Worm (Caenorhabditis elegans) whole organism, L4 larva: Measurements from ENCODE around the gene fbxc-52.
A peak's percentile ranks its signal among the peaks of the same experiment; 100 is the strongest.

ENCODE experiments used
- ZK546.5 ChIP-seq, 2 experiments: sonication (generic microtip); optimal IDR thresholded peaks; 2 replicates each; lab custom pipeline; 2017; ENCODE audit warnings: missing biosample characterization in 2 of 2, missing genetic modification characterization in 2 of 2
- fos-1 ChIP-seq: fragments of 150-350 bp; optimal IDR thresholded peaks from 2 replicates; lab custom pipeline; 2014; ENCODE audit warnings: missing biosample characterization, missing genetic modification characterization
- madf-5 ChIP-seq, 2 experiments: fragments of 200-800 bp; sonication (Bioruptor generic); IDR thresholded peaks; 2 replicates each; pipeline ENCODE4 v1.3.6; 2022; ENCODE audit warnings: missing compliant biosample characterization in 2 of 2, missing genetic modification characterization in 2 of 2
- nhr-48 ChIP-seq: sonication (generic microtip); optimal IDR thresholded peaks from 2 replicates; lab custom pipeline; 2016; ENCODE audit warnings: mild to moderate bottlenecking, missing genetic modification characterization, missing compliant biosample characterization
- pqm-1 ChIP-seq: sonication (generic microtip); optimal IDR thresholded peaks from 2 replicates; lab custom pipeline; 2017; ENCODE audit warnings: missing biosample characterization, missing genetic modification characterization
- tag-97 ChIP-seq: fragments of 200-800 bp; sonication (Bioruptor generic); IDR thresholded peaks from 2 replicates; pipeline ENCODE4 v1.3.6; 2022; ENCODE audit warnings: missing genetic modification characterization, missing compliant biosample characterization
- unc-62 ChIP-seq, 3 experiments: fragments of 150-350 bp in 1 of 3; sonication (generic microtip); optimal IDR thresholded peaks in 2 of 3; peaks in 1 of 3; 1 replicate in 1 of 3; 2 replicates in 2 of 3; lab custom pipeline; 2014 to 2017; ENCODE audit warnings: missing biosample characterization in 3 of 3, missing genetic modification characterization in 3 of 3, missing genetic modification reagents in 3 of 3, missing genotype in 1 of 3
- zfp-2 ChIP-seq: sonication (generic microtip); optimal IDR thresholded peaks from 2 replicates; lab custom pipeline; 2016; ENCODE audit warnings: mild to moderate bottlenecking, missing genetic modification characterization, missing compliant biosample characterization
- zip-2 ChIP-seq: fragments of 150-350 bp; optimal IDR thresholded peaks from 2 replicates; lab custom pipeline; 2014; ENCODE audit warnings: missing biosample characterization, missing genetic modification characterization

- TF ChIP-seq fos-1 (tag; lab: Kevin White, UChicago) (no peak), ZK546.5 (tag; optimal IDR thresholded peaks at IDR 0.05; lab: Kevin White, UChicago) (no peak), nhr-48 (tag; lab: Kevin White, UChicago) (no peak), madf-5 (GFP tag; IDR thresholded peaks at IDR 0.05; lab: Robert Waterston, UW) (no peak), pqm-1 (tag; lab: Kevin White, UChicago) (no peak), tag-97 (GFP tag; lab: Robert Waterston, UW) (no peak), zip-2 (tag; lab: Kevin White, UChicago) (no peak), zfp-2 (tag; lab: Kevin White, UChicago) (no peak), unc-62 (GFP tag; optimal IDR thresholded peaks at IDR 0.05 in 1 of 2; lab: Kevin White, UChicago) (peak in 1 of 2 experiments; percentile 17), unc-62 (tag; optimal IDR thresholded peaks at IDR 0.05; lab: Kevin White, UChicago) (no peak)
These were observed 7.8 kb upstream of the fbxc-52 start, which contains the start of gene srx-110 for ce11 chrII:3709255-3709654.
